Worm (Caenorhabditis elegans): Measurements from ENCODE around the gene snx-17.

The snx-17 gene

ce11 chrX:13108664-13109063 lies 13.4 kb downstream of the snx-17 start:
- no peak for TF ChIP-seq blmp-1 (tag; optimal IDR thresholded peaks at IDR 0.05)
- no peak for TF ChIP-seq tbx-8 (GFP tag; optimal IDR thresholded peaks at IDR 0.05)
- no peak for TF ChIP-seq elt-1 (tag; optimal IDR thresholded peaks at IDR 0.05; ENCODE audit: borderline replicate concordance, insufficient read depth)
- no peak for TF ChIP-seq ceh-43 (GFP tag; optimal IDR thresholded peaks at IDR 0.05)

- TF ChIP-seq ceh-83 (GFP tag; optimal IDR thresholded peaks at IDR 0.05), result no peak
Measured at ce11 chrX:13106177-13106761, 15.8 kb downstream of the snx-17 start.

- no peak for TF ChIP-seq sptf-1 (tag; optimal IDR thresholded peaks at IDR 0.05)
- TF ChIP-seq pha-4 (tag; optimal IDR thresholded peaks at IDR 0.05), result no peak
- TF ChIP-seq elt-3 (tag; optimal IDR thresholded peaks at IDR 0.05), result peak; percentile 48
- no peak for TF ChIP-seq drap-1 (GFP tag; optimal IDR thresholded peaks at IDR 0.05)
- TF ChIP-seq ham-2 (GFP tag; optimal IDR thresholded peaks at IDR 0.05), result no peak
- TF ChIP-seq ceh-83 (GFP tag; optimal IDR thresholded peaks at IDR 0.05), result peak; percentile 53
- TF ChIP-seq unc-39 (tag; optimal IDR thresholded peaks at IDR 0.05), result no peak
- TF ChIP-seq nhr-76 (tag; optimal IDR thresholded peaks at IDR 0.05), result no peak
- TF ChIP-seq lin-13 (tag; optimal IDR thresholded peaks at IDR 0.05), result peak; percentile 23
- TF ChIP-seq zip-8 (tag; optimal IDR thresholded peaks at IDR 0.05), result no peak
- TF ChIP-seq nhr-2 (tag; optimal IDR thresholded peaks at IDR 0.05), result peak; percentile 14
- TF ChIP-seq lsy-2 (tag; optimal IDR thresholded peaks at IDR 0.05), result no peak
- TF ChIP-seq sem-2 (GFP tag; optimal IDR thresholded peaks at IDR 0.05), result no peak
Measured at ce11 chrX:13104966-13105365, 17.1 kb downstream of the snx-17 start, which contains the start of gene F17H10.1. Gene F17H10.1 (plus strand): TSS chrX:13105241.

- no peak for TF ChIP-seq blmp-1 (tag; optimal IDR thresholded peaks at IDR 0.05)
- TF ChIP-seq flh-1 (GFP tag; optimal IDR thresholded peaks at IDR 0.05), result no peak
- no peak for TF ChIP-seq nhr-28 (tag; optimal IDR thresholded peaks at IDR 0.05)
- no peak for TF ChIP-seq M03D4.4 (tag; optimal IDR thresholded peaks at IDR 0.05)
- TF ChIP-seq snpc-4 (tag; optimal IDR thresholded peaks at IDR 0.05), result no peak
- no peak for TF ChIP-seq sem-2 (GFP tag; optimal IDR thresholded peaks at IDR 0.05)
- TF ChIP-seq bed-3 (GFP tag; optimal IDR thresholded peaks at IDR 0.05), result no peak
- TF ChIP-seq ceh-83 (GFP tag; optimal IDR thresholded peaks at IDR 0.05), result no peak
- TF ChIP-seq lin-32 (GFP tag; optimal IDR thresholded peaks at IDR 0.05), result no peak
- no peak for TF ChIP-seq unc-120 (tag; optimal IDR thresholded peaks at IDR 0.05; ENCODE audit: poor library complexity, severe bottlenecking)
Measured at ce11 chrX:13102838-13103237, 19.3 kb downstream of the snx-17 start.

DNA sequence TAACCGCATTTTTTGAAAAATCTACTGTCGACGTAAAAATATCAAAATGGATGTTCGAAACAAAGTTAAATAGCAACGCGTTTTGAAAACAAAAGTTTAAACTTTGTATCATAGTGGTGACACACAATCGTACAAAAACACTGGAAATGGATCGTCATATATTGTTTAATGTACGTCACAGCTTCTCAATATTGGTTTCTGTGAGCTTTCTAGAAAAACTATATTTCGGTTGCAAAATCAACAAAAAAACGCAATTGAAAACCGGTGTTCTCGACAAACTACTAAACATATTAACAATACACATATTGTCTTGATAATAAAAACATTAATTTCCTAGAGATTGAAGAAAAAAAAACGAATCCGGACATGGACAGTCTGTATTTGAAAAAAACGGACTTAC lies 21.7 kb downstream of the snx-17 start, which contains the start of gene R03G8.6:
R03G8.6 (minus strand) TSS at position 101 of the 400 bp plus-strand sequence.
- no peak for TF ChIP-seq nhr-2 (tag; optimal IDR thresholded peaks at IDR 0.05)
- TF ChIP-seq lin-13 (tag; optimal IDR thresholded peaks at IDR 0.05), result no peak
- no peak for TF ChIP-seq lin-32 (GFP tag; optimal IDR thresholded peaks at IDR 0.05)

- no peak for TF ChIP-seq mls-2 (tag; optimal IDR thresholded peaks at IDR 0.05)
- no peak for TF ChIP-seq nhr-2 (tag; optimal IDR thresholded peaks at IDR 0.05)
- no peak for TF ChIP-seq ceh-83 (GFP tag; optimal IDR thresholded peaks at IDR 0.05)
- no peak for TF ChIP-seq ces-1 (GFP tag; optimal IDR thresholded peaks at IDR 0.05)
- no peak for TF ChIP-seq nhr-12 (tag; optimal IDR thresholded peaks at IDR 0.05)
- no peak for TF ChIP-seq bed-3 (GFP tag; optimal IDR thresholded peaks at IDR 0.05)
- TF ChIP-seq tbx-8 (GFP tag; optimal IDR thresholded peaks at IDR 0.05), result no peak
- TF ChIP-seq hlh-1 (tag; optimal IDR thresholded peaks at IDR 0.05), result no peak
- no peak for TF ChIP-seq ceh-39 (tag; optimal IDR thresholded peaks at IDR 0.05)
- TF ChIP-seq lin-32 (GFP tag; optimal IDR thresholded peaks at IDR 0.05), result no peak
- TF ChIP-seq lsy-2 (tag; optimal IDR thresholded peaks at IDR 0.05), result no peak
- TF ChIP-seq zip-8 (tag; optimal IDR thresholded peaks at IDR 0.05), result no peak
- no peak for TF ChIP-seq elt-1 (tag; optimal IDR thresholded peaks at IDR 0.05; ENCODE audit: borderline replicate concordance, insufficient read depth)
- no peak for TF ChIP-seq blmp-1 (tag; optimal IDR thresholded peaks at IDR 0.05)
- no peak for TF ChIP-seq unc-120 (tag; optimal IDR thresholded peaks at IDR 0.05; ENCODE audit: poor library complexity, severe bottlenecking)
- TF ChIP-seq nhr-76 (tag; optimal IDR thresholded peaks at IDR 0.05), result no peak
Measured at ce11 chrX:13091199-13091598, 30.9 kb downstream of the snx-17 start.
